Fruit fly (Drosophila melanogaster) whole organism, embryonic: ENCODE results near the gene CkIIbeta.

Experiments used
- Adf1 ChIP-seq: fragments of 200-800 bp; sonication (Bioruptor generic); IDR thresholded peaks from 2 replicates; pipeline ENCODE4 v1.3.6; 2022; ENCODE audit warnings: missing biosample characterization, missing genetic modification characterization
- Atf-2 ChIP-seq: fragments of 200-800 bp; sonication (Bioruptor generic); optimal IDR thresholded peaks from 2 replicates; lab custom pipeline; 2016; ENCODE audit warnings: missing biosample characterization, missing genetic modification characterization
- C15 ChIP-seq: fragments of 200-800 bp; sonication (Bioruptor generic); IDR thresholded peaks from 3 replicates; pipeline ENCODE4 v1.3.6; 2022; ENCODE audit warnings: missing biosample characterization, missing genetic modification characterization
- CG11398 ChIP-seq: fragments of 200-800 bp; sonication (Bioruptor generic); optimal IDR thresholded peaks from 2 replicates; lab custom pipeline; 2016; ENCODE audit warnings: missing biosample characterization, missing genetic modification characterization
- CG11504 ChIP-seq: fragments of 200-800 bp; sonication (Bioruptor generic); optimal IDR thresholded peaks from 3 replicates; lab custom pipeline; 2019; ENCODE audit warnings: missing biosample characterization, mild to moderate bottlenecking, missing genetic modification characterization, moderate library complexity
- CG12236 ChIP-seq: fragments of 200-800 bp; sonication (Bioruptor generic); optimal IDR thresholded peaks from 2 replicates; lab custom pipeline; 2016; ENCODE audit warnings: missing biosample characterization, missing genetic modification characterization
- CG12659 ChIP-seq: fragments of 200-800 bp; sonication (Bioruptor generic); optimal IDR thresholded peaks from 3 replicates; lab custom pipeline; 2017; ENCODE audit warnings: mild to moderate bottlenecking, missing biosample characterization, missing genetic modification reagents, missing genetic modification characterization
- CG13624 ChIP-seq: fragments of 200-800 bp; sonication (Bioruptor generic); optimal IDR thresholded peaks from 2 replicates; lab custom pipeline; 2016; ENCODE audit warnings: missing biosample characterization, missing genetic modification characterization
- CG15601 ChIP-seq: fragments of 200-800 bp; sonication (Bioruptor generic); optimal IDR thresholded peaks from 3 replicates; lab custom pipeline; 2019; ENCODE audit warnings: missing biosample characterization, mild to moderate bottlenecking, missing genetic modification characterization, moderate library complexity
- CG1602 ChIP-seq: fragments of 200-800 bp; sonication (Bioruptor generic); optimal IDR thresholded peaks from 3 replicates; lab custom pipeline; 2016; ENCODE audit warnings: missing biosample characterization, missing genetic modification characterization
- CG17829 ChIP-seq: fragments of 200-800 bp; optimal IDR thresholded peaks from 2 replicates; lab custom pipeline; 2019; ENCODE audit warnings: missing biosample characterization, mild to moderate bottlenecking, missing genetic modification characterization, moderate library complexity
- CG18262 ChIP-seq: fragments of 200-800 bp; optimal IDR thresholded peaks from 3 replicates; lab custom pipeline; 2019; ENCODE audit warnings: missing biosample characterization, mild to moderate bottlenecking, missing genetic modification characterization, moderate library complexity
- CG3726 ChIP-seq: fragments of 200-800 bp; sonication (Bioruptor generic); IDR thresholded peaks from 3 replicates; pipeline ENCODE4, ENCODE4 v1.3.6; 2022; ENCODE audit warnings: missing biosample characterization, missing genetic modification characterization
- CG4328 ChIP-seq: fragments of 200-800 bp; sonication (Bioruptor generic); optimal IDR thresholded peaks from 3 replicates; lab custom pipeline; 2017; ENCODE audit warnings: missing biosample characterization, missing genetic modification reagents, missing genetic modification characterization
- CG5953 ChIP-seq: fragments of 200-800 bp; sonication (Bioruptor generic); IDR thresholded peaks from 2 replicates; pipeline ENCODE4 v1.3.6; 2022; ENCODE audit warnings: missing biosample characterization, missing genetic modification characterization
- CG6683 ChIP-seq: fragments of 200-800 bp; sonication (Bioruptor generic); optimal IDR thresholded peaks from 2 replicates; lab custom pipeline; 2017; ENCODE audit warnings: missing biosample characterization, mild to moderate bottlenecking, missing genetic modification characterization, missing genetic modification reagents
- CG7556 ChIP-seq: fragments of 200-800 bp; sonication (Bioruptor generic); optimal IDR thresholded peaks from 2 replicates; lab custom pipeline; 2017; ENCODE audit warnings: missing biosample characterization, mild to moderate bottlenecking, missing genetic modification characterization
- CG7839 ChIP-seq: fragments of 200-800 bp; sonication (Bioruptor generic); optimal IDR thresholded peaks from 3 replicates; lab custom pipeline; 2018; ENCODE audit warnings: missing biosample characterization, mild to moderate bottlenecking, missing genetic modification characterization, moderate library complexity
- CG8281 ChIP-seq: fragments of 200-800 bp; sonication (Bioruptor generic); optimal IDR thresholded peaks from 2 replicates; lab custom pipeline; 2018; ENCODE audit warnings: missing biosample characterization, mild to moderate bottlenecking, missing genetic modification characterization, moderate library complexity
- HmgD ChIP-seq: fragments of 200-800 bp; sonication (Bioruptor generic); optimal IDR thresholded peaks from 3 replicates; lab custom pipeline; 2016; ENCODE audit warnings: missing biosample characterization, missing genetic modification characterization
- MBD-R2 ChIP-seq: fragments of 200-800 bp; sonication (Bioruptor generic); IDR thresholded peaks from 2 replicates; pipeline ENCODE4 v1.3.6; 2022; ENCODE audit warnings: missing biosample characterization, missing genetic modification characterization
- Max ChIP-seq: fragments of 200-800 bp; sonication (Bioruptor generic); optimal IDR thresholded peaks from 2 replicates; lab custom pipeline; 2016; ENCODE audit warnings: missing biosample characterization, mild to moderate bottlenecking, missing genetic modification characterization
- Rfx ChIP-seq: fragments of 200-800 bp; sonication (Bioruptor generic); IDR thresholded peaks from 2 replicates; pipeline ENCODE4 v1.3.6; 2022; ENCODE audit warnings: missing biosample characterization, missing genetic modification characterization
- Sox100B ChIP-seq: fragments of 200-800 bp; sonication (Bioruptor generic); optimal IDR thresholded peaks from 3 replicates; lab custom pipeline; 2018; ENCODE audit warnings: missing biosample characterization, mild to moderate bottlenecking, missing genetic modification characterization
- Sry-δ ChIP-seq: fragments of 200-800 bp; sonication (Bioruptor generic); optimal IDR thresholded peaks from 2 replicates; lab custom pipeline; 2016; ENCODE audit warnings: missing biosample characterization, missing genetic modification characterization
- ap ChIP-seq: fragments of 200-800 bp; sonication (Bioruptor generic); IDR thresholded peaks from 2 replicates; pipeline ENCODE4 v1.3.6; 2022; ENCODE audit warnings: missing biosample characterization, missing genetic modification characterization
- ase ChIP-seq: fragments of 200-800 bp; sonication (Bioruptor generic); IDR thresholded peaks from 3 replicates; pipeline ENCODE4 v1.3.6; 2022; ENCODE audit warnings: missing biosample characterization, missing genetic modification characterization
- chn ChIP-seq: fragments of 200-800 bp; sonication (Bioruptor generic); optimal IDR thresholded peaks from 2 replicates; lab custom pipeline; 2016; ENCODE audit warnings: missing biosample characterization, missing genetic modification characterization
- ci ChIP-seq: fragments of 200-800 bp; sonication (Bioruptor generic); IDR thresholded peaks from 3 replicates; pipeline ENCODE4 v1.3.6; 2022; ENCODE audit warnings: missing biosample characterization, missing genetic modification characterization
- croc ChIP-seq: fragments of 200-800 bp; sonication (Bioruptor generic); conservative IDR thresholded peaks from 3 replicates; pipeline ENCODE4 v1.3.6; 2022; ENCODE audit warnings: missing biosample characterization, missing genetic modification characterization
- dm ChIP-seq: fragments of 200-800 bp; sonication (Bioruptor generic); optimal IDR thresholded peaks from 3 replicates; lab custom pipeline; 2016; ENCODE audit warnings: missing biosample characterization, missing genetic modification characterization
- emc ChIP-seq: fragments of 200-800 bp; sonication (Bioruptor generic); optimal IDR thresholded peaks from 2 replicates; lab custom pipeline; 2016; ENCODE audit warnings: missing biosample characterization, missing genetic modification characterization
- eyg ChIP-seq: fragments of 200-800 bp; sonication (Bioruptor generic); optimal IDR thresholded peaks from 3 replicates; lab custom pipeline; 2016; ENCODE audit warnings: missing biosample characterization, missing genetic modification characterization
- gce ChIP-seq: fragments of 200-800 bp; sonication (Bioruptor generic); IDR thresholded peaks from 3 replicates; pipeline ENCODE4 v1.3.6; 2022; ENCODE audit warnings: missing biosample characterization, missing genetic modification characterization
- gcm ChIP-seq: fragments of 200-800 bp; sonication (Bioruptor generic); optimal IDR thresholded peaks from 2 replicates; lab custom pipeline; 2019; ENCODE audit warnings: missing biosample characterization, mild to moderate bottlenecking, missing genetic modification characterization, moderate library complexity
- gem ChIP-seq: fragments of 200-800 bp; sonication (Bioruptor generic); optimal IDR thresholded peaks from 2 replicates; lab custom pipeline; 2019; ENCODE audit warnings: missing biosample characterization, mild to moderate bottlenecking, missing genetic modification characterization, moderate library complexity
- gfzf ChIP-seq: fragments of 200-800 bp; sonication (Bioruptor generic); optimal IDR thresholded peaks from 2 replicates; lab custom pipeline; 2016; ENCODE audit warnings: missing biosample characterization, mild to moderate bottlenecking, missing genetic modification characterization, moderate library complexity
- grn ChIP-seq: fragments of 200-800 bp; sonication (Bioruptor generic); optimal IDR thresholded peaks from 3 replicates; lab custom pipeline; 2017; ENCODE audit warnings: missing biosample characterization, missing genetic modification characterization
- gsb-n ChIP-seq: fragments of 200-800 bp; sonication (Bioruptor generic); optimal IDR thresholded peaks from 3 replicates; lab custom pipeline; 2018; ENCODE audit warnings: missing biosample characterization, mild to moderate bottlenecking, missing genetic modification characterization
- ham ChIP-seq: fragments of 200-800 bp; sonication (Bioruptor generic); IDR thresholded peaks from 2 replicates; pipeline ENCODE4 v1.3.6; 2022; ENCODE audit warnings: missing biosample characterization, missing genetic modification characterization
- hth ChIP-seq: fragments of >200 bp; optimal IDR thresholded peaks from 2 replicates; lab custom pipeline; 2017; ENCODE audit warnings: inconsistent platforms
- klu ChIP-seq: fragments of 200-800 bp; sonication (Bioruptor generic); IDR thresholded peaks from 2 replicates; pipeline ENCODE4 v1.3.6; 2022; ENCODE audit warnings: missing biosample characterization, missing genetic modification characterization
- lbe ChIP-seq: fragments of 200-800 bp; sonication (Bioruptor generic); optimal IDR thresholded peaks from 2 replicates; lab custom pipeline; 2016; ENCODE audit warnings: missing biosample characterization, mild to moderate bottlenecking, missing genetic modification characterization
- lola ChIP-seq, 3 experiments: fragments of >200 bp in 2 of 3; fragments of 200-800 bp in 1 of 3; sonication (Bioruptor generic) in 1 of 3; optimal IDR thresholded peaks; 2 replicates each; lab custom pipeline; 2017 to 2019; ENCODE audit warnings: missing biosample characterization in 3 of 3, missing genetic modification characterization in 3 of 3, mild to moderate bottlenecking in 1 of 3, moderate library complexity in 1 of 3
- nerfin-1 ChIP-seq: fragments of 200-800 bp; sonication (Bioruptor generic); optimal IDR thresholded peaks from 3 replicates; lab custom pipeline; 2019; ENCODE audit warnings: missing biosample characterization, mild to moderate bottlenecking, missing genetic modification characterization, moderate library complexity
- psq ChIP-seq: fragments of 200-800 bp; sonication (Bioruptor generic); optimal IDR thresholded peaks from 2 replicates; lab custom pipeline; 2017; ENCODE audit warnings: missing biosample characterization, missing genetic modification characterization
- schlank ChIP-seq: fragments of 200-800 bp; sonication (Bioruptor generic); optimal IDR thresholded peaks from 2 replicates; lab custom pipeline; 2018; ENCODE audit warnings: missing biosample characterization, mild to moderate bottlenecking, missing genetic modification characterization
- tio ChIP-seq: fragments of 200-800 bp; sonication (Bioruptor generic); optimal IDR thresholded peaks from 2 replicates; lab custom pipeline; 2017; ENCODE audit warnings: missing biosample characterization, missing genetic modification characterization, inconsistent platforms
- zen ChIP-seq: fragments of 200-800 bp; sonication (Bioruptor generic); optimal IDR thresholded peaks from 3 replicates; lab custom pipeline; 2018; ENCODE audit warnings: missing biosample characterization, mild to moderate bottlenecking, missing genetic modification characterization, moderate library complexity
- zfh1 ChIP-seq: fragments of 200-800 bp; sonication (Bioruptor generic); IDR thresholded peaks from 3 replicates; pipeline ENCODE4 v1.3.6; 2022; ENCODE audit warnings: missing biosample characterization, missing genetic modification characterization

CkIIbeta gene

DNA sequence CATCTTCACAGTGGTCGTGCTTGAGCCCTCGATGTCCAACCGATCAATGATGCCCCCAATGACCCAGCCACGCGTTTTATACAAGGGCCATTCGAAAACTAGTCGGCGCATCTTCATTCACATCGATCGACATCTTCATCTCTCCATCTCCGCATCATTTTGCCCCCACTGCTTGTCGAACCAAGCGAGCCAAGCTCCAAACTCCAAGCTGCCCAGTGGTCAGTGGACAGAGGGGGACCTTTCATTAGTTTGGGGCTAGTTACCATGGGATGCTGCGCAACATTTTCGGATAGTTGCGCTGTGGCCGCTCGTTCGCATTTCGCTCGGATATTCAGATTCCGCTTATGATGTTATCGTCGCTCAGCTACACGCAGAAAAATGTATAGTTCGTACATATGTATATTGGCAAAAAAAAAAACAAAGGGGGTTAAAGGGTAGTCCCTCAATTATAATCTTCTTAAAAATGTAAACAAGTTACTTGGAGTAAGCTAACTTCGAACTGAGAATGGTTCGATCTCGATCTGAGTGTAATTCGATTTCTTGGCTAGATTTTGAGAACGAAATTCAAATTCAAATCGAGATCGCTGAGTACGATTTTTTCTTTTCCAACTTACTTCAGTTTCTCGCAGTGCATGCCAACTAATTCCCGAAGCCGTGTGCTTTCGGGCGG, 53.9 kb downstream of the CkIIbeta start, which contains the start of gene CG15740 (continued):
- TF ChIP-seq schlank (tag; lab: Kevin White, UChicago): no peak
- TF ChIP-seq ci (GFP tag; lab: Robert Waterston, UW): peak; percentile 62; the same call in 1 of the 3 replicates
- no peak for TF ChIP-seq CG4328 (GFP tag; lab: Kevin White, UChicago)
- peak; percentile 5 for TF ChIP-seq CG12659 (GFP tag; lab: Kevin White, UChicago)
- TF ChIP-seq C15 (GFP tag; lab: Robert Waterston, UW): no peak
- no peak for TF ChIP-seq psq
- no peak for TF ChIP-seq klu
- TF ChIP-seq CG8281: no peak
- no peak for TF ChIP-seq croc (GFP tag; lab: Robert Waterston, UW)
- TF ChIP-seq CG6683 (GFP tag; lab: Kevin White, UChicago): no peak
- TF ChIP-seq CG7556 (GFP tag; lab: Kevin White, UChicago): peak; percentile 47
- no peak for TF ChIP-seq grn (GFP tag; lab: Kevin White, UChicago)
- TF ChIP-seq zfh1 (GFP tag; lab: Robert Waterston, UW): peak; percentile 43; the same call in 1 of the 3 replicates
- TF ChIP-seq CG13624 (GFP tag; lab: Kevin White, UChicago): peak; percentile 26
- no peak for TF ChIP-seq CG15601
- TF ChIP-seq gce (GFP tag; lab: Robert Waterston, UW): no peak
- TF ChIP-seq Atf-2: no peak
- no peak for TF ChIP-seq zen (tag; lab: Kevin White, UChicago)
- peak; percentile 58 for TF ChIP-seq Sox100B (GFP tag; lab: Kevin White, UChicago)
- TF ChIP-seq HmgD (GFP tag; lab: Kevin White, UChicago): no peak
- peak; percentile 73 for TF ChIP-seq CG11504
- no peak for TF ChIP-seq gsb-n (tag; lab: Kevin White, UChicago)
- TF ChIP-seq CG7839: peak; percentile 55
- no peak for TF ChIP-seq chn (GFP tag; lab: Kevin White, UChicago)
- no peak for TF ChIP-seq tio (GFP tag; lab: Kevin White, UChicago)
- no peak for TF ChIP-seq lola (GFP tag; optimal IDR thresholded peaks at IDR 0.05; lab: Kevin White, UChicago)
- no peak for TF ChIP-seq CG3726 (GFP tag; lab: Robert Waterston, UW)
- TF ChIP-seq ap (GFP tag; lab: Robert Waterston, UW): no peak; the same call in 1 of the 2 replicates
- TF ChIP-seq gfzf: no peak
- TF ChIP-seq gem (tag; lab: Kevin White, UChicago): peak; percentile 53
- no peak for TF ChIP-seq ham
- no peak for TF ChIP-seq CG17829 (tag; lab: Kevin White, UChicago)
- no peak for TF ChIP-seq Sry-δ (GFP tag; lab: Kevin White, UChicago)
- TF ChIP-seq Rfx (GFP tag; lab: Robert Waterston, UW): peak; percentile 48; the same call in 1 of the 2 replicates
- no peak for TF ChIP-seq eyg (GFP tag; lab: Kevin White, UChicago)
- TF ChIP-seq gcm: no peak
- TF ChIP-seq CG1602 (GFP tag; lab: Kevin White, UChicago): no peak
- 0 out of 3 replicates have a peak, but pooled peaks have one; percentile 42 for TF ChIP-seq ase (GFP tag; lab: Robert Waterston, UW)
- no peak for TF ChIP-seq lbe (GFP tag; lab: Kevin White, UChicago)
- TF ChIP-seq CG12236 (GFP tag; lab: Kevin White, UChicago): no peak
- TF ChIP-seq Max (GFP tag; lab: Kevin White, UChicago): no peak
- TF ChIP-seq emc (GFP tag; lab: Kevin White, UChicago): no peak
- TF ChIP-seq dm: no peak
- TF ChIP-seq Adf1: no peak
- no peak for TF ChIP-seq hth
- no peak for TF ChIP-seq CG18262
- TF ChIP-seq CG5953 (GFP tag; lab: Robert Waterston, UW): peak; percentile 33; the same call in 1 of the 2 replicates
- peak; percentile 1 for TF ChIP-seq nerfin-1 (tag; lab: Kevin White, UChicago)
- peak; percentile 15; the same call in 1 of the 2 replicates for TF ChIP-seq MBD-R2 (GFP tag; lab: Robert Waterston, UW)
- TF ChIP-seq CG11398: no peak
